Fruit fly (Drosophila melanogaster) Kc167 (cell line): Measurements from ENCODE around the gene Fadd.

Source experiments
- Myc ChIP-seq: fragments of >200 bp; optimal IDR thresholded peaks from 2 replicates; lab custom pipeline; 2017; ENCODE audit warnings: missing external identifiers
- Sin3A ChIP-seq: fragments of >200 bp; optimal IDR thresholded peaks from 2 replicates; lab custom pipeline; 2018; ENCODE audit warnings: missing external identifiers
- h ChIP-seq: fragments of >200 bp; optimal IDR thresholded peaks from 3 replicates; lab custom pipeline; 2018; ENCODE audit warnings: missing external identifiers
- insv ChIP-seq: fragments of >200 bp; optimal IDR thresholded peaks from 3 replicates; lab custom pipeline; 2018; ENCODE audit warnings: missing external identifiers
- psq ChIP-seq: fragments of >200 bp; optimal IDR thresholded peaks from 2 replicates; lab custom pipeline; 2017; ENCODE audit warnings: missing external identifiers
- ttk ChIP-seq: sonication (Bioruptor generic); optimal IDR thresholded peaks from 2 replicates; lab custom pipeline; 2017; ENCODE audit warnings: missing external identifiers

dm6 chr3R:22031738-22032137 is 2.5 kb upstream of the Fadd start, which contains the start of gene CG13409:
- no peak for TF ChIP-seq psq (lab: Kevin White, UChicago)
- no peak for TF ChIP-seq Sin3A
- TF ChIP-seq Myc: no peak
- no peak for TF ChIP-seq h (lab: Kevin White, UChicago)
- no peak for TF ChIP-seq ttk (lab: Kevin White, UChicago)
- no peak for TF ChIP-seq insv (lab: Kevin White, UChicago)
